Fruit fly (Drosophila melanogaster): Measurements from ENCODE around the gene CG10359.

The CG10359 gene

dm6 chr3L:3638587-3639312 lies 26.8 kb downstream of the CG10359 start (continued):
- TF ChIP-seq Rx (GFP tag; IDR thresholded peaks at IDR 0.05) (peak; percentile 60; the same call in 1 of the 2 replicates), TFAM (GFP tag; optimal IDR thresholded peaks at IDR 0.05) (peak; percentile 21), CG11085 (GFP tag; IDR thresholded peaks at IDR 0.05) (no peak), HLH54F (GFP tag; optimal IDR thresholded peaks at IDR 0.05) (peak; percentile 0), ranshi (GFP tag; IDR thresholded peaks at IDR 0.05) (peak; percentile 62; the same call in 1 of the 2 replicates), D (optimal IDR thresholded peaks at IDR 0.05) (no peak), D (GFP tag; optimal IDR thresholded peaks at IDR 0.05) (peak; percentile 62), unpg (GFP tag; optimal IDR thresholded peaks at IDR 0.05) (peak; percentile 87), Ptx1 (GFP tag; IDR thresholded peaks at IDR 0.05) (peak; percentile 50; the same call in 1 of the 2 replicates), CG7786 (GFP tag; optimal IDR thresholded peaks at IDR 0.05) (peak; percentile 37), CG10147 (GFP tag; optimal IDR thresholded peaks at IDR 0.05) (no peak), CG1529 (GFP tag; optimal IDR thresholded peaks at IDR 0.05) (peak; percentile 79), dan (GFP tag; IDR thresholded peaks at IDR 0.05) (peak; percentile 66; the same call in 1 of the 2 replicates), Lpt (GFP tag; optimal IDR thresholded peaks at IDR 0.05) (no peak), ken (GFP tag; IDR thresholded peaks at IDR 0.05) (peak; percentile 85), CG12104 (GFP tag; optimal IDR thresholded peaks at IDR 0.05) (peak; percentile 47), prd (optimal IDR thresholded peaks at IDR 0.05) (no peak), prd (GFP tag; IDR thresholded peaks at IDR 0.05) (peak; percentile 86), CG30020 (tag; optimal IDR thresholded peaks at IDR 0.05) (peak; percentile 37), Lim3 (GFP tag; IDR thresholded peaks at IDR 0.05) (no peak), CG11695 (GFP tag; IDR thresholded peaks at IDR 0.05) (0 out of 3 replicates have a peak, but pooled peaks have one; percentile 56), CG8944 (GFP tag; optimal IDR thresholded peaks at IDR 0.05) (peak; percentile 39), trh (GFP tag; optimal IDR thresholded peaks at IDR 0.05) (peak; percentile 35), lov (optimal IDR thresholded peaks at IDR 0.05) (no peak), lov (GFP tag; IDR thresholded peaks at IDR 0.05) (peak; percentile 77; the same call in 1 of the 3 replicates), CG10959 (GFP tag; IDR thresholded peaks at IDR 0.05) (peak; percentile 68), sens (GFP tag) (peak; percentile 99), pho (GFP tag; optimal IDR thresholded peaks at IDR 0.05) (no peak), Neu2 (GFP tag; optimal IDR thresholded peaks at IDR 0.05; ENCODE audit: borderline replicate concordance) (no peak), CG14860 (GFP tag; IDR thresholded peaks at IDR 0.05; ENCODE audit: partially characterized antibody) (no peak), CG42726 (GFP tag; IDR thresholded peaks at IDR 0.05; ENCODE audit: partially characterized antibody) (no peak), mam (GFP tag; optimal IDR thresholded peaks at IDR 0.05) (peak; percentile 51), gsb (GFP tag; IDR thresholded peaks at IDR 0.05) (no peak), CG4617 (GFP tag; optimal IDR thresholded peaks at IDR 0.05; ENCODE audit: borderline replicate concordance) (peak; percentile 43), fd3F (GFP tag; optimal IDR thresholded peaks at IDR 0.05) (no peak), Nf-YB (GFP tag; optimal IDR thresholded peaks at IDR 0.05) (peak; percentile 70), HLH3B (GFP tag; IDR thresholded peaks at IDR 0.05) (peak; percentile 66), CG16813 (GFP tag; IDR thresholded peaks at IDR 0.05; ENCODE audit: partially characterized antibody) (no peak), nau (GFP tag; optimal IDR thresholded peaks at IDR 0.05) (peak; percentile 4), PHDP (tag; optimal IDR thresholded peaks at IDR 0.05) (peak; percentile 76), crp (GFP tag; optimal IDR thresholded peaks at IDR 0.05) (peak in 1 of 2 experiments; percentile 30), dmrt11E (tag; optimal IDR thresholded peaks at IDR 0.05) (peak; percentile 97), CG15073 (GFP tag; optimal IDR thresholded peaks at IDR 0.05) (peak; percentile 30), gcm (GFP tag; optimal IDR thresholded peaks at IDR 0.05) (peak; percentile 76), caup (GFP tag; optimal IDR thresholded peaks at IDR 0.05; ENCODE audit: severe bottlenecking) (no peak), CG4854 (GFP tag; optimal IDR thresholded peaks at IDR 0.05) (peak; percentile 17), unc-4 (GFP tag; IDR thresholded peaks at IDR 0.05; ENCODE audit: partially characterized antibody) (no peak), Sox100B (GFP tag; optimal IDR thresholded peaks at IDR 0.05) (peak; percentile 53), CG14667 (GFP tag; IDR thresholded peaks at IDR 0.05) (peak; percentile 49; the same call in 1 of the 2 replicates)
